Fruit fly (Drosophila melanogaster): ENCODE results near the gene in.

DNA sequence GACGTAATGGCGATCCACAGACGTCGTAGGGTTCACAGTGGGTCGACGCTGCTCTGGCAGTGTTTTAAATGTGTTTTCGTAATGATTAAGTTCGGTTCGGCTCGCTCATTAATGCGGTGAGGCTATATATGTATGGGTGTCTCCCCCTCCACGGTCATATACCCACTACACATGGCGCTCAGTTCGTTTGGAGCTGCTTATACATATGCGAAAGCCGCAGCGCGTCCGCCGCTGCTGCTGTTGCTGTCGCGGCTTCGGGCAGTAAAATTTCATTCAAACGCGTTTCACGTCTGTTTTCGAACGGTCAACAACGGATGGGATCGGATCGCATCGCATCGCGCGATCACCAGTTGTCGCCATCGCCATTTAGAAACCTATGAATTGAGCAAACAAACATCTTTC, 19.0 kb downstream of the in start:
- TF ChIP-seq psq (optimal IDR thresholded peaks at IDR 0.05) (no peak), Dll (optimal IDR thresholded peaks at IDR 0.05) (no peak), EcR (GFP tag; optimal IDR thresholded peaks at IDR 0.05) (no peak), pan (optimal IDR thresholded peaks at IDR 0.05) (no peak), usp (GFP tag; optimal IDR thresholded peaks at IDR 0.05) (no peak)

Data from whole organism.